Fruit fly (Drosophila melanogaster) Kc167 (cell line): ENCODE measurements around the gene CG5910.

Source experiments
- Myc ChIP-seq: fragments of >200 bp; optimal IDR thresholded peaks from 2 replicates; lab custom pipeline; 2017; ENCODE audit warnings: missing external identifiers
- Sin3A ChIP-seq: fragments of >200 bp; optimal IDR thresholded peaks from 2 replicates; lab custom pipeline; 2018; ENCODE audit warnings: missing external identifiers
- h ChIP-seq: fragments of >200 bp; optimal IDR thresholded peaks from 3 replicates; lab custom pipeline; 2018; ENCODE audit warnings: missing external identifiers
- insv ChIP-seq: fragments of >200 bp; optimal IDR thresholded peaks from 3 replicates; lab custom pipeline; 2018; ENCODE audit warnings: missing external identifiers
- psq ChIP-seq: fragments of >200 bp; optimal IDR thresholded peaks from 2 replicates; lab custom pipeline; 2017; ENCODE audit warnings: missing external identifiers
- ttk ChIP-seq: sonication (Bioruptor generic); optimal IDR thresholded peaks from 2 replicates; lab custom pipeline; 2017; ENCODE audit warnings: missing external identifiers

CG5910 gene

DNA sequence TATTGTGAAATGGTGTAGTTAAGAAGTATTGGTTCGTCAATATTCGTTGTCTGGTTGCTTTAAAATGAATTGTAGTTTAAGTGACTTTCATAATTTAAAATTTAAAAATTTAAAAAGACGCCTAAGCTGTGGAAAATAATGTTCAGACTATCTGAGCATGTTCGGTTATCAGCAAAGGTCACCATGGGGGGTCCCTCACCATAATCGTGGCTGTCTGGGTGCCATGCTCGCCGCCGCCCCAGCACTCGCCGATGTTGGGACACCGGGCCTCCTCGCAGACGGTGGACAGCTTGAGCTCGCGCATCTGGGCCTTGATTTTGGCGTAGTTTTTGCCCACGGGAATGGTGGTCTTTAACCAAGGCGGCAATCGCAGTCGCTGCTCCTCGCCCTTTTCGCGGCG, 10.6 kb upstream of the CG5910 start:
- TF ChIP-seq psq (lab: Kevin White, UChicago) (no peak), h (lab: Kevin White, UChicago) (no peak), Myc (lab: Kevin White, UChicago) (no peak), insv (lab: Kevin White, UChicago) (no peak), Sin3A (no peak), ttk (lab: Kevin White, UChicago) (no peak)

DNA sequence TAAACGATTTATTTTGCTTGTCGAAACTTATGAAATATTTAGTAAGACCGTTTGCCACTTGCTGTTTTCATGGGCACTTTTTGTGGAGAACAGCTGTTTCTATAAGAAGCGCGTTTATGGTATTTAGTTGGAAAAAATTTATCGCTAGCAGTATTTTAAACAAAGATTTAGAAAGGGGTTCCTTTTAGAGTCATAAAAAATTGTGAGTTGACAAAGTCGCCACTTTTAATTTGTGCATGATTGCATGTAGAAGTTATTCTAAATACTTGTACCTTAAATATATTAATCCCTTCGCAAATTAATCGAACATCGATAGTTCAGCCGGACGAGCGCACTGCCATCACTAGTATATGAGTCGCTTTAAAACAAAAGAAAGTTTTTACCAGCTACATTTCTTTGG, 9.9 kb upstream of the CG5910 start, which contains the start of the genes Las and Psn:
TSS of gene Las (minus strand) at position 65 of the 400 bp plus-strand sequence.
TSS of gene Psn (plus strand) at position 172 of the 400 bp plus-strand sequence.
- TF ChIP-seq Sin3A: no peak
- TF ChIP-seq h (lab: Kevin White, UChicago): no peak
- TF ChIP-seq Myc (lab: Kevin White, UChicago): no peak
- no peak for TF ChIP-seq insv (lab: Kevin White, UChicago)
- no peak for TF ChIP-seq psq (lab: Kevin White, UChicago)
- no peak for TF ChIP-seq ttk (lab: Kevin White, UChicago)

dm6 chr3L:20436069-20436468, 6.2 kb upstream of the CG5910 start, which contains the start of the genes mRpL15 and CtIP:
Gene mRpL15, minus strand, starts transcription at chr3L:20436209.
Gene CtIP, plus strand, starts transcription at chr3L:20436250.
- TF ChIP-seq h (lab: Kevin White, UChicago): no peak
- TF ChIP-seq psq (lab: Kevin White, UChicago): no peak
- no peak for TF ChIP-seq ttk (lab: Kevin White, UChicago)
- no peak for TF ChIP-seq Myc (lab: Kevin White, UChicago)
- no peak for TF ChIP-seq insv (lab: Kevin White, UChicago)
- TF ChIP-seq Sin3A: no peak

DNA sequence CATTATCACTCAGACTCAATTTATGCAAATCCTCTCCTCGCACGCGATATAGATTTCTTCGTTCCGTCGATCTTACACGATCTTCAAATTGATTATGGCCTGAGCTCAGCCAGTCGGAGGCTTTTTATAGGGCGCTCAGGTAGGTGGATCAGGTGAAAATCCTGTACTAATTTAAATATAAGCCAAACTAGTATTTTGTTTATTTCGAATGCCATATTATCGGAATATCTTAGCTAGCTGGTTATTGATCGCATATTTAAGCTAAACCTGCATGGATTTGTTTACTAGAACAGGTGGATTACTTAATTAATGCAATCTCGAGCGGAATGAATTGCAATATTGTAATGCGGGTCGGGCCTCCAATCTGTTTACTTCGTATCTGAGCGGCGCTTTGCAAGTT, 2.4 kb upstream of the CG5910 start, which contains the start of gene Hpd:
TSS of gene Hpd (minus strand) at position 101 of the 400 bp plus-strand sequence.
- no peak for TF ChIP-seq ttk (lab: Kevin White, UChicago)
- TF ChIP-seq Myc (lab: Kevin White, UChicago): no peak
- no peak for TF ChIP-seq Sin3A

DNA sequence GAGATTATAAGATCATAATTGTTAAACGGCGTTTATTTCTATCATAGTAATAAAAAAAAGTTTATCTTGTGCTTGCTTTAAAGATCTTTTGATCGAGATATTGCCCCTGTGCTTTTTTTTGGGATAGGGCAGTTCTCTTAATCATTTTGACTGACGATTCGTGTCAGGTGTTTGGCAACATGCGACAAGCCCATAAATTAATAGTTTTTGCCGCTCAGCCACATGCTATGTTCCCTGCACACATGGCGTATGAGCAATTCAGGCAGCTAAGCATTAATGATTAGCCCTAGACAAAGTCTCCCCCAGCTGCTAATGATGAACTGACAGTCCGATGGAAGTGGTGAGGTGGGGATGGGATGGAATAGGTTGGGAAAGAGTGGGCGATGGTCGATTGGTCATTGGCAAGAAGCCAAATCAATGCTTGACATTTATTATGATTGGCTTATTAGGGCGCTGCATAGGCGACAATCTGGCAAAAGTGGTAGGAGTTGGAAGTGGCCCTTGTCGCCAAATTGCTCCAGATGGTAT, 1.3 kb upstream of the CG5910 start:
- TF ChIP-seq Sin3A (no peak), psq (lab: Kevin White, UChicago) (no peak), insv (lab: Kevin White, UChicago) (no peak), ttk (lab: Kevin White, UChicago) (no peak), Myc (lab: Kevin White, UChicago) (no peak), h (lab: Kevin White, UChicago) (no peak)

DNA sequence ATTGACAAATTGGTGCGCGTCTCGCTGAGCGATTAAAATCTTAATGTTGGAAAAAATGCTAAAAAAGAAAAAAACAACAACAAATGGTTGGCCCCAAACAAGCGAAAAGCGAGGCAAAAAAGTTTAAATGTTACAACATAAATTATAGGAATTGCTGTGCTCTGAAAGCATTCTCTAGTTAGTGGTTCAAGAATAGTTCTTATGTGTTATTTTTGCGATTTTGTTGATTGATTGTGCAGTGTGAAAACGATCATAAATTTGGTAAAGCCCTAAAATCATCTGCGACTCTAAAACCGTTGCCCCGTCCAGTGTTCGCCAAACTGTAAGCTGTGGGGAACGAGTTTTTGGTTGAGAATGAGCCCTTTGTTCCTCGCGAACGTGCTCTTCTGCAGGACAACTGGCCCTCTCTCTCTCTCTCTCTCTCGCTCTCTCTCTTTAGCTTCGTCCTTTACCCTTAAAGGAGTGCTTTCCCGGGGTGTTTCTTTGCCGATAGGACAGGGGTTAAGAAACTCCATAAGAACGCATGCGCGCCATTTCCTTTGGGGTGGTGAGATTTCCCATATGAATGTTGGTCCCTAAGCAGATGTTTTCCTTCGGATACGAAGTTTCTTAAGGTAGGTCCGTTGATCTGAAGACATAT, 575 bp downstream of the CG5910 start:
- TF ChIP-seq psq (lab: Kevin White, UChicago): no peak
- TF ChIP-seq Sin3A: no peak
- TF ChIP-seq h (lab: Kevin White, UChicago): no peak
- TF ChIP-seq Myc (lab: Kevin White, UChicago): no peak
- no peak for TF ChIP-seq insv (lab: Kevin White, UChicago)
- TF ChIP-seq ttk (lab: Kevin White, UChicago): no peak

- no peak for TF ChIP-seq h (lab: Kevin White, UChicago)
- no peak for TF ChIP-seq ttk (lab: Kevin White, UChicago)
- no peak for TF ChIP-seq psq (lab: Kevin White, UChicago)
- no peak for TF ChIP-seq insv (lab: Kevin White, UChicago)
- no peak for TF ChIP-seq Sin3A
- TF ChIP-seq Myc (lab: Kevin White, UChicago): no peak
Measured at dm6 chr3L:20444815-20445519, 2.7 kb downstream of the CG5910 start.

DNA sequence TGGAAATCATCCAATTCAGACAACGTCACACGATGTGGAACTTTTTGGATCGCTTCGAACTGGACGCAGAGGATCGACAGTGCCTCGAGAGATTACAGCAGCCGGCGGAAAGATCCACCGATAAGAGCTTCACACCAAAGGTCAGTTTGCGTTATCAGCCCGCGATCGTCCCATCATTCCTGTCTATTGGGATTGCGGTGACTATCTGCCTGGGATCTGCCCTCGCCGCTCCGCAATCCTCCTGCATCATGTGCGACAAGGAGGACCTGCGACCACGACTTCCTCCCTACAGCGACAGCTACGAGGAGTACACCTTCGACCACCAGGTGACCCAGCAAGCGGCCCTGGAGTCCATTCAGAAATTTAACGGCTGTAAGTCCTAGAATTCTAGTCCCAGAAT, 3.8 kb downstream of the CG5910 start:
- TF ChIP-seq h (lab: Kevin White, UChicago) (no peak), Sin3A (no peak), ttk (lab: Kevin White, UChicago) (no peak), insv (lab: Kevin White, UChicago) (no peak), Myc (lab: Kevin White, UChicago) (no peak), psq (lab: Kevin White, UChicago) (no peak)

DNA sequence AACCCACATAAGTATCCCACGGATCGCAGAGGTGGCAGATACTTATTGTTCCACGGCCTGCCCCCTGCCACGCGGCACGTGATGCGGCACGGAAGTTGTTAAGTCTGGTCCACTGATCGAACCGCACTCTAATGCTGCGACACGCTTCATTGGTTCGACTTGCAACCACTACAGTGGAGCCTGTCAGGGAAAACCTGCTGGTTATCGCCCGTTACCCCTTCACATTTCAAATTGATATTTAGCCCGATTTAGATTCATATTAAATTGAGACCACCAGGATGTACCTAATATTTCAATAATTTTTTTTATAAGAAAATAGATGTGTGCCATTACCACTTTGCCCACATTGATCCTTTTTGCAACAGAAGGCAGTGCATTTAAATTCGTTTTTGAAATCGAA, 5.1 kb downstream of the CG5910 start:
- TF ChIP-seq Myc (lab: Kevin White, UChicago): no peak
- TF ChIP-seq psq (lab: Kevin White, UChicago): no peak
- TF ChIP-seq Sin3A: no peak
- no peak for TF ChIP-seq h (lab: Kevin White, UChicago)
- no peak for TF ChIP-seq ttk (lab: Kevin White, UChicago)
- no peak for TF ChIP-seq insv (lab: Kevin White, UChicago)

dm6 chr3L:20447957-20448356, 5.7 kb downstream of the CG5910 start:
- no peak for TF ChIP-seq Myc (lab: Kevin White, UChicago)
- no peak for TF ChIP-seq ttk (lab: Kevin White, UChicago)
- no peak for TF ChIP-seq insv (lab: Kevin White, UChicago)
- no peak for TF ChIP-seq psq (lab: Kevin White, UChicago)
- no peak for TF ChIP-seq h (lab: Kevin White, UChicago)
- TF ChIP-seq Sin3A: no peak

DNA sequence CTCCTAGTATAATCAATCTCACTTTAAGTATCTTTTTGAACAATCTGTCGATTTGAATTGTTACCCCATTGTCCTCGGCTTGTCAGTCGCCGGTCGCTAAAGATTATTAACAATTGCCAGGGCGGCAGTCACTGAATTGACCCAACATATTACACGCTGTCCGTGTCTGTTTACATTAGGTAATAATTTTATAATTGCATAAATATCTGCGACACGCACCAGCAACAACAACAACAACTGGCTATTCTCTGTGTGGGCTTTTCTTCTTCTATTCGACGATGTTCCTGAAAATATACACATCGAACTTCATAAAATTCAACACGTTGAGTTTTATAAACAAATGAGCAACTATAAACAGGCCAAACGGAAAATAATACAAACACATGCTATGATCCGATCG, 6.6 kb downstream of the CG5910 start:
- TF ChIP-seq Sin3A (no peak), psq (lab: Kevin White, UChicago) (no peak), ttk (lab: Kevin White, UChicago) (no peak), h (lab: Kevin White, UChicago) (no peak), insv (lab: Kevin White, UChicago) (no peak), Myc (lab: Kevin White, UChicago) (no peak)
